Worm (Caenorhabditis elegans) whole organism, early embryonic: Measurements from ENCODE around the gene glb-1.

Source experiments
- B0310.2 ChIP-seq: sonication (generic microtip); optimal IDR thresholded peaks from 2 replicates; lab custom pipeline; 2016; ENCODE audit warnings: mild to moderate bottlenecking, missing genetic modification characterization, missing compliant biosample characterization
- F13C5.2 ChIP-seq: sonication (generic microtip); optimal IDR thresholded peaks from 2 replicates; lab custom pipeline; 2017; ENCODE audit warnings: mild to moderate bottlenecking, missing genetic modification characterization, inconsistent platforms, missing compliant biosample characterization
- aly-1 ChIP-seq: sonication (generic microtip); optimal IDR thresholded peaks from 2 replicates; lab custom pipeline; 2016; ENCODE audit warnings: missing genetic modification characterization, missing compliant biosample characterization
- ama-1 ChIP-seq: fragments of 150-350 bp; optimal IDR thresholded peaks from 2 replicates; lab custom pipeline; 2014
- ceh-13 ChIP-seq: fragments of 200-800 bp; sonication (Bioruptor generic); optimal IDR thresholded peaks from 2 replicates; lab custom pipeline; 2018; ENCODE audit warnings: mild to moderate bottlenecking, missing genetic modification characterization, missing compliant biosample characterization
- ceh-36 ChIP-seq: sonication (generic microtip); optimal IDR thresholded peaks from 2 replicates; lab custom pipeline; 2016; ENCODE audit warnings: missing genetic modification characterization, inconsistent platforms, missing compliant biosample characterization
- ets-7 ChIP-seq: sonication (generic microtip); optimal IDR thresholded peaks from 2 replicates; lab custom pipeline; 2016; ENCODE audit warnings: missing genotype, missing genetic modification characterization, missing compliant biosample characterization
- flt-1 ChIP-seq: fragments of 200-800 bp; sonication (Bioruptor generic); IDR thresholded peaks from 2 replicates; pipeline ENCODE4 v1.3.6; 2022; ENCODE audit warnings: missing genetic modification characterization, missing compliant biosample characterization
- hmbx-1 ChIP-seq: sonication (generic microtip); optimal IDR thresholded peaks from 2 replicates; lab custom pipeline; 2016; ENCODE audit warnings: mild to moderate bottlenecking, missing genetic modification characterization, missing compliant biosample characterization
- hmg-4 ChIP-seq: fragments of 200-800 bp; sonication (Bioruptor generic); optimal IDR thresholded peaks from 2 replicates; lab custom pipeline; 2018; ENCODE audit warnings: mild to moderate bottlenecking, missing genetic modification characterization, missing compliant biosample characterization
- hnd-1 ChIP-seq: sonication (generic microtip); optimal IDR thresholded peaks from 2 replicates; lab custom pipeline; 2016; ENCODE audit warnings: missing genetic modification characterization, missing compliant biosample characterization
- pes-1 ChIP-seq: fragments of 200-800 bp; sonication (Bioruptor generic); IDR thresholded peaks from 2 replicates; pipeline ENCODE4 v1.3.6; 2022; ENCODE audit warnings: missing genetic modification reagents, missing genetic modification characterization, missing compliant biosample characterization
- scrt-1 ChIP-seq: fragments of 200-800 bp; sonication (Bioruptor generic); IDR thresholded peaks from 2 replicates; pipeline ENCODE4 v1.3.6; 2022; ENCODE audit warnings: missing genetic modification characterization, missing compliant biosample characterization
- sea-1 ChIP-seq: fragments of 200-800 bp; sonication (Bioruptor generic); conservative IDR thresholded peaks from 2 replicates; pipeline ENCODE4 v1.3.6; 2022; ENCODE audit warnings: missing genetic modification characterization, missing compliant biosample characterization
- tbx-11 ChIP-seq: fragments of 200-800 bp; sonication (Bioruptor generic); IDR thresholded peaks from 2 replicates; pipeline ENCODE4 v1.3.6; 2022; ENCODE audit warnings: missing genetic modification characterization, missing compliant biosample characterization
- tbx-37 ChIP-seq: fragments of 200-800 bp; sonication (Bioruptor generic); conservative IDR thresholded peaks from 2 replicates; pipeline ENCODE4 v1.3.6; 2022; ENCODE audit warnings: missing genetic modification reagents, missing genetic modification characterization, missing compliant biosample characterization
- tra-4 ChIP-seq: sonication (generic microtip); optimal IDR thresholded peaks from 2 replicates; lab custom pipeline; 2017; ENCODE audit warnings: missing genetic modification characterization, missing compliant biosample characterization

The glb-1 gene

ce11 chrIII:8903263-8903662 is 19.8 kb downstream of the glb-1 start:
- TF ChIP-seq hmg-4 (GFP tag; lab: Kevin White, UChicago) (no peak), ets-7 (tag; lab: Kevin White, UChicago) (no peak), aly-1 (tag; lab: Kevin White, UChicago) (no peak), ama-1 (lab: Kevin White, UChicago) (no peak), flt-1 (GFP tag; lab: Robert Waterston, UW) (no peak), hnd-1 (tag; lab: Kevin White, UChicago) (no peak), tbx-37 (GFP tag; lab: Robert Waterston, UW) (no peak), scrt-1 (GFP tag; lab: Robert Waterston, UW) (no peak), hmbx-1 (tag; lab: Kevin White, UChicago) (no peak), B0310.2 (tag; lab: Kevin White, UChicago) (no peak), sea-1 (no peak), ceh-13 (no peak), tra-4 (tag; lab: Kevin White, UChicago) (no peak), ceh-36 (tag; lab: Kevin White, UChicago) (no peak), F13C5.2 (no peak), pes-1 (no peak), tbx-11 (GFP tag; lab: Robert Waterston, UW) (no peak)

- TF ChIP-seq pes-1 (peak; percentile 66), flt-1 (GFP tag; lab: Robert Waterston, UW) (peak; percentile 65; the same call in 1 of the 2 replicates), tbx-11 (GFP tag; lab: Robert Waterston, UW) (peak; percentile 19; the same call in 1 of the 2 replicates), sea-1 (0 out of 2 replicates have a peak, but pooled peaks have one; percentile 34)
Measured at ce11 chrIII:8901078-8901477, 22.0 kb downstream of the glb-1 start.

ce11 chrIII:8899767-8900166 is 23.3 kb downstream of the glb-1 start:
- TF ChIP-seq flt-1 (GFP tag; lab: Robert Waterston, UW) = no peak
- no peak for TF ChIP-seq ceh-36 (tag; lab: Kevin White, UChicago)
- TF ChIP-seq F13C5.2 = no peak
- TF ChIP-seq ama-1 (lab: Kevin White, UChicago) = no peak
- TF ChIP-seq tra-4 (tag; lab: Kevin White, UChicago) = no peak
- TF ChIP-seq ceh-13 = no peak
- TF ChIP-seq tbx-37 (GFP tag; lab: Robert Waterston, UW) = no peak
- no peak for TF ChIP-seq sea-1
- TF ChIP-seq hmg-4 (GFP tag; lab: Kevin White, UChicago) = no peak
- TF ChIP-seq hmbx-1 (tag; lab: Kevin White, UChicago) = no peak
- no peak for TF ChIP-seq tbx-11 (GFP tag; lab: Robert Waterston, UW)
- TF ChIP-seq B0310.2 (tag; lab: Kevin White, UChicago) = no peak
- no peak for TF ChIP-seq aly-1 (tag; lab: Kevin White, UChicago)
- TF ChIP-seq scrt-1 (GFP tag; lab: Robert Waterston, UW) = no peak
- TF ChIP-seq ets-7 (tag; lab: Kevin White, UChicago) = no peak
- TF ChIP-seq hnd-1 (tag; lab: Kevin White, UChicago) = no peak
- TF ChIP-seq pes-1 = no peak

ce11 chrIII:8894782-8895181 is 28.3 kb downstream of the glb-1 start, which contains the start of gene asna-1:
TSS of gene asna-1 (plus strand) at chrIII:8895082.
- TF ChIP-seq ceh-13 = no peak
- no peak for TF ChIP-seq ets-7 (tag; lab: Kevin White, UChicago)
- no peak for TF ChIP-seq hnd-1 (tag; lab: Kevin White, UChicago)
- TF ChIP-seq scrt-1 (GFP tag; lab: Robert Waterston, UW) = no peak
- no peak for TF ChIP-seq ceh-36 (tag; lab: Kevin White, UChicago)
- no peak for TF ChIP-seq tbx-11 (GFP tag; lab: Robert Waterston, UW)
- TF ChIP-seq flt-1 (GFP tag; lab: Robert Waterston, UW) = no peak
- no peak; the same call in 1 of the 2 replicates for TF ChIP-seq pes-1

ce11 chrIII:8893464-8893863 is 29.6 kb downstream of the glb-1 start, which contains the start of gene ZK637.4:
TSS of gene ZK637.4 (plus strand) at chrIII:8893764.
- no peak for TF ChIP-seq aly-1 (tag; lab: Kevin White, UChicago)
- TF ChIP-seq ama-1 (lab: Kevin White, UChicago) = no peak
- TF ChIP-seq scrt-1 (GFP tag; lab: Robert Waterston, UW) = no peak
- no peak for TF ChIP-seq pes-1
- no peak for TF ChIP-seq ets-7 (tag; lab: Kevin White, UChicago)
- TF ChIP-seq tbx-37 (GFP tag; lab: Robert Waterston, UW) = no peak
- TF ChIP-seq ceh-13 = no peak
- TF ChIP-seq hnd-1 (tag; lab: Kevin White, UChicago) = no peak
- no peak for TF ChIP-seq sea-1
- no peak for TF ChIP-seq B0310.2 (tag; lab: Kevin White, UChicago)
- no peak for TF ChIP-seq hmg-4 (GFP tag; lab: Kevin White, UChicago)
- no peak for TF ChIP-seq tbx-11 (GFP tag; lab: Robert Waterston, UW)
- no peak for TF ChIP-seq ceh-36 (tag; lab: Kevin White, UChicago)
- TF ChIP-seq F13C5.2 = no peak
- no peak for TF ChIP-seq flt-1 (GFP tag; lab: Robert Waterston, UW)
- no peak for TF ChIP-seq tra-4 (tag; lab: Kevin White, UChicago)
- no peak for TF ChIP-seq hmbx-1 (tag; lab: Kevin White, UChicago)

- TF ChIP-seq F13C5.2 (no peak), ama-1 (lab: Kevin White, UChicago) (no peak), tbx-37 (GFP tag; lab: Robert Waterston, UW) (no peak), hmbx-1 (tag; lab: Kevin White, UChicago) (no peak), scrt-1 (GFP tag; lab: Robert Waterston, UW) (no peak), ceh-13 (no peak), ceh-36 (tag; lab: Kevin White, UChicago) (no peak), tbx-11 (GFP tag; lab: Robert Waterston, UW) (no peak), sea-1 (no peak), pes-1 (no peak), hmg-4 (GFP tag; lab: Kevin White, UChicago) (no peak), hnd-1 (tag; lab: Kevin White, UChicago) (no peak), aly-1 (tag; lab: Kevin White, UChicago) (no peak)
Measured at ce11 chrIII:8889931-8890330, 33.2 kb downstream of the glb-1 start, which contains the start of gene lnkn-1. TSS of gene lnkn-1 (plus strand) at chrIII:8890231.

- TF ChIP-seq tbx-11 (GFP tag; lab: Robert Waterston, UW) (no peak), F13C5.2 (peak; percentile 39)
Measured at ce11 chrIII:8888956-8889355, 34.1 kb downstream of the glb-1 start, which contains the start of gene ZK637.14. TSS of gene ZK637.14 (minus strand) at chrIII:8889156.
